Fruit fly (Drosophila melanogaster) Kc167 (cell line): ENCODE results near the gene Gba1b.

ENCODE experiments used
- Myc ChIP-seq: fragments of >200 bp; optimal IDR thresholded peaks from 2 replicates; lab custom pipeline; 2017; ENCODE audit warnings: missing external identifiers
- Sin3A ChIP-seq: fragments of >200 bp; optimal IDR thresholded peaks from 2 replicates; lab custom pipeline; 2018; ENCODE audit warnings: missing external identifiers
- h ChIP-seq: fragments of >200 bp; optimal IDR thresholded peaks from 3 replicates; lab custom pipeline; 2018; ENCODE audit warnings: missing external identifiers
- insv ChIP-seq: fragments of >200 bp; optimal IDR thresholded peaks from 3 replicates; lab custom pipeline; 2018; ENCODE audit warnings: missing external identifiers
- psq ChIP-seq: fragments of >200 bp; optimal IDR thresholded peaks from 2 replicates; lab custom pipeline; 2017; ENCODE audit warnings: missing external identifiers
- ttk ChIP-seq: sonication (Bioruptor generic); optimal IDR thresholded peaks from 2 replicates; lab custom pipeline; 2017; ENCODE audit warnings: missing external identifiers

dm6 chr3R:23666672-23667211 is 37.9 kb upstream of the Gba1b start:
- TF ChIP-seq Sin3A: no peak
- no peak for TF ChIP-seq psq (lab: Kevin White, UChicago)
- no peak for TF ChIP-seq ttk (lab: Kevin White, UChicago)
- no peak for TF ChIP-seq Myc
- TF ChIP-seq insv: no peak
- no peak for TF ChIP-seq h (lab: Kevin White, UChicago)
